Worm (Caenorhabditis elegans): ENCODE measurements around the gene ctl-2.
A peak's percentile ranks its signal among the peaks of the same experiment; 100 is the strongest.

Gene ctl-2

ce11 chrII:14251400-14251940 is 50.4 kb downstream of the ctl-2 start (continued):
- TF ChIP-seq mdt-29 (GFP tag; IDR thresholded peaks at IDR 0.05): peak; percentile 54; the same call in 1 of the 2 replicates
- TF ChIP-seq ceh-62 (tag; optimal IDR thresholded peaks at IDR 0.05): peak; percentile 2
- no peak for TF ChIP-seq F26F4.8 (GFP tag; conservative IDR thresholded peaks at IDR 0.05)
- peak; percentile 55; the same call in 1 of the 2 replicates for TF ChIP-seq vab-7 (GFP tag; IDR thresholded peaks at IDR 0.05)
- no peak for TF ChIP-seq snpc-4 (tag; optimal IDR thresholded peaks at IDR 0.05)

DNA sequence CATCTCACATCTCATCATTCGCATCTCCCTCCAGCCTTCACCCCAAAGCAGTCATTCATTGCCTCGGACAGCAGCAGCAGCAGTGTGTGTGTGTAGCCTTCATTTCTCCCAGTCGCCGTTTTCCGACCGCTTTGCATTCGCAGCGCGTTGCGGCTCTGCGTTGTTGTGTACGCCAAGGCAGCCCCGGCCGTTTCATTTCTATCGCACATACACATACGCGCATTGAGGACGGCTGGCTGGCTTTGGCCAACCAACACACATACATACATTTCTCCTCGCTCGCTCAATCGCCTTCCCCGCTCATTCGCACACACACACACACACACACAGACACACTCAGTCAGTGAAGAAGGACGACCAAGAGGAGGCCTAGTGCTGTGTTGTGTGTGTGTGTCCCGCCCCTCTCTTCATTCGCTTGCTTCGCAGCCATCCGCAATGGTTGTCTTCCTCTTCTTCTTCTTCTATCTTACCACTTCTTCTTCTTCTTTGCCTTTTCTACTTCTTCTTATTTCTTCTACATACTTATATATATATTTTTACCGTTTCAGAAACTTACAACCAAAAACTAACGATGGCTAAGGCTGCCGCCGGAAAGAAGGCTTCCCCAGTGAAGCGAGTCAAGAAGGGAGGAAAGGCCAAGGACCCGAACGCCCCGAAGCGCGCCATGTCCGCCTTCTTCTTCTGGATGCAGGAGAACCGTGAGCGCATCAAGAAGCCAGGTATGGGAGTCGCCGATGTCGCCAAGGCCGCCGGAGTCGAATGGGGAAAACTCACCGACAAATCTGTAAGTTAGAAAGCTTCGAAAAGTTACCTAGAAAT is 51.5 kb downstream of the ctl-2 start, which contains the start of gene hmg-1.1:
Gene hmg-1.1, plus strand, starts transcription at position 549 of the 819 bp plus-strand sequence.
- TF ChIP-seq ceh-62 (tag; optimal IDR thresholded peaks at IDR 0.05) (no peak), hif-1 (tag; optimal IDR thresholded peaks at IDR 0.05) (peak; percentile 56 to 89), aly-2 (tag; optimal IDR thresholded peaks at IDR 0.05) (no peak), cey-2 (tag; optimal IDR thresholded peaks at IDR 0.05; ENCODE audit: borderline replicate concordance, insufficient read depth) (no peak), daf-12 (tag; optimal IDR thresholded peaks at IDR 0.05) (no peak), fos-1 (tag; optimal IDR thresholded peaks at IDR 0.05) (no peak), zfp-2 (tag; optimal IDR thresholded peaks at IDR 0.05) (no peak), spr-3 (GFP tag; optimal IDR thresholded peaks at IDR 0.05) (peak; percentile 66), ZK546.5 (tag; optimal IDR thresholded peaks at IDR 0.05) (no peak), mxl-2 (GFP tag; conservative IDR thresholded peaks at IDR 0.05) (no peak), lin-39 (tag; optimal IDR thresholded peaks at IDR 0.05) (no peak), unc-62 (GFP tag; optimal IDR thresholded peaks at IDR 0.05 in 1 of 2) (peak in 1 of 2 experiments; percentile 99), unc-62 (tag; optimal IDR thresholded peaks at IDR 0.05) (no peak), lin-29 (GFP tag; IDR thresholded peaks at IDR 0.05) (no peak), nhr-11 (tag; optimal IDR thresholded peaks at IDR 0.05) (peak; percentile 79), nhr-102 (tag; optimal IDR thresholded peaks at IDR 0.05) (peak; percentile 58), spr-1 (tag; optimal IDR thresholded peaks at IDR 0.05) (peak; percentile 43), D1046.2 (GFP tag; IDR thresholded peaks at IDR 0.05) (no peak), lsy-2 (tag; optimal IDR thresholded peaks at IDR 0.05) (peak; percentile 62 to 80), T20F7.1 (GFP tag; optimal IDR thresholded peaks at IDR 0.05) (peak; percentile 76), dve-1 (tag; optimal IDR thresholded peaks at IDR 0.05; ENCODE audit: insufficient read depth) (peak; percentile 87), zip-2 (tag; optimal IDR thresholded peaks at IDR 0.05) (no peak), daf-8 (GFP tag; IDR thresholded peaks at IDR 0.05) (no peak), nhr-42 (GFP tag; IDR thresholded peaks at IDR 0.05) (peak; percentile 63; the same call in 1 of the 2 replicates), F10B5.3 (tag; optimal IDR thresholded peaks at IDR 0.05) (no peak), nhr-237 (tag; optimal IDR thresholded peaks at IDR 0.05) (no peak), madf-9 (GFP tag; conservative IDR thresholded peaks at IDR 0.05) (peak; percentile 40; the same call in 1 of the 2 replicates), daf-19 (GFP tag; conservative IDR thresholded peaks at IDR 0.05) (no peak), snpc-4 (tag; optimal IDR thresholded peaks at IDR 0.05) (no peak), dmd-9 (GFP tag; IDR thresholded peaks at IDR 0.05) (no peak), lin-1 (GFP tag; IDR thresholded peaks at IDR 0.05) (peak; percentile 66), pqm-1 (tag; optimal IDR thresholded peaks at IDR 0.05) (peak; percentile 22), lin-15B (tag; optimal IDR thresholded peaks at IDR 0.05) (no peak), lin-13 (GFP tag; optimal IDR thresholded peaks at IDR 0.05) (peak; percentile 95), R02D3.7 (tag; optimal IDR thresholded peaks at IDR 0.05) (no peak), nhr-10 (tag; optimal IDR thresholded peaks at IDR 0.05) (peak; percentile 44), mep-1 (tag; optimal IDR thresholded peaks at IDR 0.05) (peak; percentile 94), snpc-1.2 (GFP tag; IDR thresholded peaks at IDR 0.05) (no peak), F44E2.7 (GFP tag; IDR thresholded peaks at IDR 0.05) (no peak), ceh-44 (GFP tag; IDR thresholded peaks at IDR 0.05) (no peak), hlh-11 (tag; optimal IDR thresholded peaks at IDR 0.05) (peak; percentile 96), nhr-6 (tag; optimal IDR thresholded peaks at IDR 0.05) (peak; percentile 55), F37D6.2 (tag; optimal IDR thresholded peaks at IDR 0.05) (peak; percentile 65), daf-16 (GFP tag; optimal IDR thresholded peaks at IDR 0.05) (peak; percentile 9 to 34), daf-16 (tag; optimal IDR thresholded peaks at IDR 0.05) (peak; percentile 80)

All from whole organism, L4 larva.